Worm (Caenorhabditis elegans) whole organism, young adult: ENCODE data around the gene F37A4.5.

Source experiments
- B0035.1 ChIP-seq: sonication (generic microtip); optimal IDR thresholded peaks from 2 replicates; lab custom pipeline; 2016; ENCODE audit warnings: missing genetic modification characterization, mild to moderate bottlenecking, missing compliant biosample characterization, missing genotype, missing genetic modification reagents
- B0261.1 ChIP-seq: sonication (generic microtip); optimal IDR thresholded peaks from 2 replicates; lab custom pipeline; 2016; ENCODE audit warnings: mild to moderate bottlenecking, missing genetic modification characterization, moderate library complexity, missing compliant biosample characterization
- C06A6.2 ChIP-seq: fragments of 200-800 bp; sonication (Bioruptor generic); conservative IDR thresholded peaks from 2 replicates; pipeline ENCODE4 v1.3.6; 2022; ENCODE audit warnings: missing genetic modification characterization, missing compliant biosample characterization
- C17E4.6 ChIP-seq: fragments of 200-800 bp; sonication (Bioruptor generic); IDR thresholded peaks from 2 replicates; pipeline ENCODE4 v1.3.6; 2022; ENCODE audit warnings: missing genetic modification reagents, missing genetic modification characterization, missing compliant biosample characterization
- D2030.7 ChIP-seq: fragments of 200-800 bp; sonication (Bioruptor generic); IDR thresholded peaks from 2 replicates; pipeline ENCODE4 v1.3.6; 2022; ENCODE audit warnings: missing genetic modification reagents, missing genetic modification characterization, missing compliant biosample characterization
- F10E7.11 ChIP-seq: sonication (generic microtip); optimal IDR thresholded peaks from 2 replicates; lab custom pipeline; 2017; ENCODE audit warnings: mild to moderate bottlenecking, missing genetic modification characterization, moderate library complexity, missing compliant biosample characterization
- F39B2.1 ChIP-seq: fragments of 200-800 bp; sonication (Bioruptor generic); IDR thresholded peaks from 2 replicates; pipeline ENCODE4 v1.3.6; 2022; ENCODE audit warnings: missing genetic modification reagents, missing genetic modification characterization, missing compliant biosample characterization
- F52B5.7 ChIP-seq: sonication (generic microtip); optimal IDR thresholded peaks from 2 replicates; lab custom pipeline; 2016; ENCODE audit warnings: mild to moderate bottlenecking, missing genetic modification characterization, missing compliant biosample characterization
- F57A8.1 ChIP-seq: fragments of 200-800 bp; sonication (Bioruptor generic); optimal IDR thresholded peaks from 2 replicates; lab custom pipeline; 2018; ENCODE audit warnings: mild to moderate bottlenecking, missing genetic modification characterization, moderate library complexity, missing compliant biosample characterization
- T07F8.4 ChIP-seq: sonication (generic microtip); optimal IDR thresholded peaks from 2 replicates; lab custom pipeline; 2016; ENCODE audit warnings: mild to moderate bottlenecking, missing genetic modification characterization, moderate library complexity, missing compliant biosample characterization
- T26A5.8 ChIP-seq: sonication (generic microtip); optimal IDR thresholded peaks from 2 replicates; lab custom pipeline; 2016; ENCODE audit warnings: missing genetic modification characterization, missing compliant biosample characterization
- Y53F4B.3 ChIP-seq: fragments of 200-800 bp; sonication (Bioruptor generic); IDR thresholded peaks from 2 replicates; pipeline ENCODE4 v1.3.6; 2022; ENCODE audit warnings: missing genetic modification reagents, missing genetic modification characterization, missing compliant biosample characterization
- Y67H2A.10 ChIP-seq: fragments of 200-800 bp; sonication (Bioruptor generic); conservative IDR thresholded peaks from 2 replicates; pipeline ENCODE4 v1.3.6; 2022; ENCODE audit warnings: missing genetic modification reagents, missing genetic modification characterization, missing compliant biosample characterization
- athp-1 ChIP-seq: sonication (generic microtip); optimal IDR thresholded peaks from 2 replicates; lab custom pipeline; 2017; ENCODE audit warnings: mild to moderate bottlenecking, missing genetic modification characterization, missing compliant biosample characterization
- cebp-1 ChIP-seq, 2 experiments: fragments of 200-800 bp in 1 of 2; sonication (Bioruptor generic) in 1 of 2; sonication (generic microtip) in 1 of 2; IDR thresholded peaks in 1 of 2; optimal IDR thresholded peaks in 1 of 2; 2 replicates each; pipeline versions ENCODE4 v1.3.6 to Lab custom; 2017 to 2022; ENCODE audit warnings: missing compliant biosample characterization in 2 of 2, missing genetic modification characterization in 2 of 2, mild to moderate bottlenecking in 1 of 2, missing genetic modification reagents in 1 of 2, moderate library complexity in 1 of 2
- ceh-58 ChIP-seq: fragments of 200-800 bp; sonication (Bioruptor generic); IDR thresholded peaks from 2 replicates; pipeline ENCODE4 v1.3.6; 2022; ENCODE audit warnings: missing genetic modification characterization, missing compliant biosample characterization
- ceh-91 ChIP-seq: fragments of 200-800 bp; sonication (Bioruptor generic); IDR thresholded peaks from 2 replicates; pipeline ENCODE4 v1.3.6; 2022; ENCODE audit warnings: missing genetic modification reagents, missing genetic modification characterization, missing compliant biosample characterization
- die-1 ChIP-seq: sonication (generic microtip); optimal IDR thresholded peaks from 2 replicates; lab custom pipeline; 2016; ENCODE audit warnings: missing genotype, mild to moderate bottlenecking, missing genetic modification characterization, missing compliant biosample characterization
- dpff-1 ChIP-seq: sonication (generic microtip); optimal IDR thresholded peaks from 2 replicates; lab custom pipeline; 2017; ENCODE audit warnings: mild to moderate bottlenecking, missing genetic modification characterization, missing compliant biosample characterization
- efl-1 ChIP-seq: fragments of 150-350 bp; optimal IDR thresholded peaks from 2 replicates; lab custom pipeline; 2014; ENCODE audit warnings: missing biosample characterization, missing genetic modification reagents, missing genetic modification characterization
- ekl-4 ChIP-seq: fragments of 200-800 bp; sonication (Bioruptor generic); IDR thresholded peaks from 2 replicates; pipeline ENCODE4 v1.3.6; 2022; ENCODE audit warnings: missing genetic modification reagents, missing genetic modification characterization, missing compliant biosample characterization
- ets-4 ChIP-seq: fragments of 200-800 bp; sonication (Bioruptor generic); optimal IDR thresholded peaks from 2 replicates; lab custom pipeline; 2018; ENCODE audit warnings: mild to moderate bottlenecking, missing genetic modification characterization, missing compliant biosample characterization
- hlh-12 ChIP-seq: sonication (generic microtip); optimal IDR thresholded peaks from 2 replicates; lab custom pipeline; 2016; ENCODE audit warnings: missing genetic modification characterization, missing compliant biosample characterization
- hlh-26 ChIP-seq: fragments of 200-800 bp; sonication (Bioruptor generic); conservative IDR thresholded peaks from 2 replicates; pipeline ENCODE4 v1.3.6; 2022; ENCODE audit warnings: missing genetic modification reagents, missing genetic modification characterization, missing compliant biosample characterization
- hrde-1 ChIP-seq: sonication (generic microtip); optimal IDR thresholded peaks from 2 replicates; lab custom pipeline; 2016; ENCODE audit warnings: missing genetic modification characterization, mild to moderate bottlenecking, missing compliant biosample characterization, moderate library complexity, missing genotype, missing genetic modification reagents, borderline replicate concordance
- hsf-1 ChIP-seq: fragments of 200-800 bp; sonication (Bioruptor generic); IDR thresholded peaks from 2 replicates; pipeline ENCODE4 v1.3.6; 2022; ENCODE audit warnings: missing genetic modification reagents, missing genetic modification characterization, missing compliant biosample characterization
- let-526 ChIP-seq: fragments of 200-800 bp; sonication (Bioruptor generic); IDR thresholded peaks from 2 replicates; pipeline ENCODE4 v1.3.6; 2022; ENCODE audit warnings: missing genetic modification reagents, missing genetic modification characterization, missing compliant biosample characterization
- mel-28 ChIP-seq: sonication (generic microtip); optimal IDR thresholded peaks from 2 replicates; lab custom pipeline; 2016; ENCODE audit warnings: borderline replicate concordance, mild to moderate bottlenecking, missing genetic modification characterization, missing compliant biosample characterization
- nfya-2 ChIP-seq: fragments of 200-800 bp; sonication (Bioruptor generic); IDR thresholded peaks from 2 replicates; pipeline ENCODE4 v1.3.6; 2022; ENCODE audit warnings: missing genetic modification reagents, missing genetic modification characterization, missing compliant biosample characterization
- nhr-179 ChIP-seq: sonication (generic microtip); optimal IDR thresholded peaks from 2 replicates; lab custom pipeline; 2016; ENCODE audit warnings: mild to moderate bottlenecking, missing genetic modification characterization, missing compliant biosample characterization
- pbrm-1 ChIP-seq: fragments of 200-800 bp; sonication (Bioruptor generic); IDR thresholded peaks from 2 replicates; pipeline ENCODE4 v1.3.6; 2022; ENCODE audit warnings: missing genetic modification reagents, missing genetic modification characterization, missing compliant biosample characterization
- rcor-1 ChIP-seq: fragments of 200-800 bp; sonication (Bioruptor generic); IDR thresholded peaks from 2 replicates; pipeline ENCODE4 v1.3.6; 2022; ENCODE audit warnings: missing genetic modification reagents, missing genetic modification characterization, missing compliant biosample characterization
- snpc-1.3 ChIP-seq: sonication (generic microtip); optimal IDR thresholded peaks from 2 replicates; lab custom pipeline; 2017; ENCODE audit warnings: missing genetic modification characterization, mild to moderate bottlenecking, missing compliant biosample characterization, antibody characterized with exemption, moderate library complexity, missing genotype, missing genetic modification reagents; ENCODE audit not compliant: insufficient read depth
- snpc-3.4 ChIP-seq: sonication (generic microtip); optimal IDR thresholded peaks from 2 replicates; lab custom pipeline; 2017; ENCODE audit warnings: missing genetic modification characterization, mild to moderate bottlenecking, missing compliant biosample characterization, antibody characterized with exemption, moderate library complexity, missing genotype, missing genetic modification reagents
- tbp1 ChIP-seq: fragments of 200-800 bp; sonication (Bioruptor generic); optimal IDR thresholded peaks from 2 replicates; lab custom pipeline; 2018; ENCODE audit warnings: mild to moderate bottlenecking, missing genetic modification characterization, missing compliant biosample characterization
- tbx-9 ChIP-seq: sonication (generic microtip); optimal IDR thresholded peaks from 2 replicates; lab custom pipeline; 2016; ENCODE audit warnings: borderline replicate concordance, missing genetic modification characterization, inconsistent platforms, missing compliant biosample characterization
- xnd-1 ChIP-seq: sonication (generic microtip); optimal IDR thresholded peaks from 2 replicates; lab custom pipeline; 2016; ENCODE audit warnings: missing genotype, missing genetic modification reagents, missing genetic modification characterization, missing compliant biosample characterization
- ztf-22 ChIP-seq: fragments of 200-800 bp; sonication (Bioruptor generic); optimal IDR thresholded peaks from 2 replicates; lab custom pipeline; 2018; ENCODE audit warnings: mild to moderate bottlenecking, missing genetic modification characterization, moderate library complexity, missing compliant biosample characterization
- ztf-25 ChIP-seq: fragments of 200-800 bp; sonication (Bioruptor generic); IDR thresholded peaks from 2 replicates; pipeline ENCODE4 v1.3.6; 2022; ENCODE audit warnings: missing genetic modification reagents, missing genetic modification characterization, missing compliant biosample characterization
- ztf-6 ChIP-seq: fragments of 200-800 bp; sonication (Bioruptor generic); IDR thresholded peaks from 2 replicates; pipeline ENCODE4 v1.3.6; 2022; ENCODE audit warnings: missing genetic modification reagents, missing genetic modification characterization, missing compliant biosample characterization

F37A4.5 gene

DNA sequence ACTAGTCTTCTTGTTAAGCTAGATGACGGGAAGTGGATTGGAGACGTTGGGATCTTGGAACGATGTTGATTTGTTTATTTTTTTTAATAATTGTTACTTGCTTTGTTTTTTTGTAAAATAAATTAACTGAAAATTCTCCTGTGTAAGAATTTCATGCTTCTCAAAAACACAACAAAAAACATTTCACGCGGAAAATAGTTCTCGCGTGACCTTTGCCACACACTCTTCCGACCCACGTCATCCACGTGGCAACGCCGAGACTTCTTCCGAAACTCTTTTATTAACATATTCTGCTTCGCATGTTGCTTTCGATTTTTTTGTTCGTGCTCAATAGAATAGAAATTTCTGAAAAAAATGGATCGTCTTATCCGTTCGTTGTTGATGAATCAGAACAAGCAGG, at the start of gene F37A4.5:
Gene F37A4.5, plus strand, starts transcription at position 301 of the 400 bp plus-strand sequence.
- TF ChIP-seq die-1 (tag; lab: Kevin White, UChicago) = no peak
- TF ChIP-seq ztf-6 (GFP tag; lab: Robert Waterston, UW) = no peak
- no peak for TF ChIP-seq F10E7.11 (tag; lab: Kevin White, UChicago)
- no peak for TF ChIP-seq ceh-91
- TF ChIP-seq dpff-1 (tag; lab: Kevin White, UChicago) = no peak
- no peak for TF ChIP-seq tbp1 (GFP tag; lab: Kevin White, UChicago)
- no peak for TF ChIP-seq hlh-26 (GFP tag; lab: Robert Waterston, UW)
- TF ChIP-seq T26A5.8 (tag; lab: Kevin White, UChicago) = no peak
- TF ChIP-seq cebp-1 (GFP tag; IDR thresholded peaks at IDR 0.05; lab: Robert Waterston, UW) = no peak
- no peak for TF ChIP-seq cebp-1 (tag; optimal IDR thresholded peaks at IDR 0.05; lab: Kevin White, UChicago)
- no peak for TF ChIP-seq efl-1
- no peak for TF ChIP-seq hlh-12 (tag; lab: Kevin White, UChicago)
- no peak for TF ChIP-seq ceh-58 (GFP tag; lab: Robert Waterston, UW)

DNA sequence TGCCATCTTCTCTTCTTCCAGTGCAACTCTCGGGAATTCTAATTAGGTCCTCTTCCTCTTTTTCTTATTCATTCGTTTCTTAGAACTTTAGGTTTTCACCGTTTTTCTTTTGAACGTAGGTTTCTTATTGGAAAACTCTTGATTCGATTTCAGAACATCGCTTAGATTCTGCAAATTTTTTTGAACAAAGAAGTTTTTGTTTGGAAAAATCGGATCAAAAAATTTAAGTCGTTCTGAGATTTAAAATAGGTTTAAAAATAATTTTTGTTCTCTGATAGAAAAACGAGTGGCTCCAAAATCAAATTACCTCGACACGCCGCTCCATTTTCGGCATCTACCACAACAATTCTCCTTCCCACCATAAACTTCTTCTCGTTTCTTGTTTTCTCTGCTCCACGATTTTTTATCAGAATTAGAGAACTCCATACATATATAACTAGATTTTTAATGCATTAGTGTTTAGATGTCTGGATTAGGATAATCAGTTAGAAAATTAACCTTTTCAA, 40.9 kb upstream of the F37A4.5 start:
- TF ChIP-seq ztf-22 (GFP tag; lab: Kevin White, UChicago) (no peak), F52B5.7 (tag; lab: Kevin White, UChicago) (no peak), B0035.1 (tag; lab: Kevin White, UChicago) (no peak)

DNA sequence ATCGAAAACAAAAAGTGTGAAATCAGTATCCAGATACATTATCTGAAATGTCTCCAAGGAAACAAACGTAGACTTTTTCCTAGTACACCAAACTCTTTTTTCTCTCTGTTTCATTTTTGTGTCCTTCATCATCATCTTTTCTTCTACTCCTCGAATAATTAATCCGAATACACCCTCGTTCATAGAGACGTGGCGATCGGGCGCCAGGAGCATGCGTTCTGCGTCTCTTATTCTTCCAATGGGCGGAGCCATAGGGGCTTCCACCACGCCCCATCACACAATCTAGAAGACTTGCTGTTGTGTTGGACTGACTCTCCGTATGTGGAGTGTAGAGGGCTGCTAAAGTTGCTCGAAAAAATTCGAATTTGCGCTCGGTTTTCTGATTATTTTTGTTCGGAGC, 36.2 kb upstream of the F37A4.5 start, which contains the start of gene rbf-1:
Gene rbf-1, plus strand, starts transcription at position 301 of the 400 bp plus-strand sequence.
- TF ChIP-seq C06A6.2 (GFP tag; lab: Robert Waterston, UW) = no peak
- TF ChIP-seq snpc-3.4 (tag; lab: Kevin White, UChicago) = no peak
- TF ChIP-seq F10E7.11 (tag; lab: Kevin White, UChicago) = no peak
- TF ChIP-seq tbx-9 (tag; lab: Kevin White, UChicago) = no peak
- no peak for TF ChIP-seq hsf-1
- no peak for TF ChIP-seq hlh-12 (tag; lab: Kevin White, UChicago)
- no peak for TF ChIP-seq ztf-25 (GFP tag; lab: Robert Waterston, UW)
- TF ChIP-seq mel-28 = no peak

DNA sequence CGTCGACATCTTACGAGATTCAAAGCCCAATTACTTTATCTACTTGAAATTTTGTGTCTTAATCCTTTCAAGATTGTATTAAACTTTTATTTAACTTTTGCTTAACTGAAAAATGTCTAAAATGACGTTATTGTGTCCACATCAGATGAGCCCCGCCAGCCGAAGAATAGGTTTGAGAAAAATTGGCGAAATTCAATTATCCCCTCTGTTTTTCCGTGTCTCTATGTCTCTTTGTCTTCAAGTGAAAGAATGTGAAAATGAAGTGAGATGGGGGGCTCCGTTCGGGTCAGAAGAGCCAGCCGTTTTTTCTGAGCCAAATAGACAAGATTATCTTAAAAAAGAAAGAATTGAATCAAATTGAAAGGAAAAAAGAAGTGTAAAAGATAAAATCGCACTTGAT, 34.4 kb upstream of the F37A4.5 start:
- no peak for TF ChIP-seq athp-1
- no peak for TF ChIP-seq rcor-1
- no peak for TF ChIP-seq hrde-1 (tag; lab: Kevin White, UChicago)
- TF ChIP-seq pbrm-1 (GFP tag; lab: Robert Waterston, UW) = no peak
- no peak for TF ChIP-seq Y53F4B.3 (GFP tag; lab: Robert Waterston, UW)
- TF ChIP-seq D2030.7 = no peak
- no peak for TF ChIP-seq ekl-4
- TF ChIP-seq B0261.1 (tag; lab: Kevin White, UChicago) = no peak
- TF ChIP-seq C17E4.6 (GFP tag; lab: Robert Waterston, UW) = no peak

DNA sequence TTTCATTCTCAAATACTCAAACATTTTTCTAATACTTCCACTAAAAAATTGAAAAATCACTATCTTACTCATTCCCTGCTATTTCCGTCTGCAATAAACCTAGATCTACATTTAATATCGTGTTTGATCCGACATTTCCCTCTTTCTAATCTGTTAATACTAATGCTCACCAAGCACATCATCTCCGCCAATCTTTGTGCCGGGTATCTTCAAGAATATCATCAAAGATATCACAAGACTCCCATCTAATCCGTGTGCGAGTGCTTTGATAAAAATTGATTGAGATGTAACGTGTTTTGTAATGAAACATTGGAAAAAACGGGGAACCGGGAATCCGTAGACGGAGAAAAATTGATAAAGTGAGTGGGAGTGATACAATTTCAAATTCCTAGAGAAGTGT, 32.4 kb upstream of the F37A4.5 start:
- TF ChIP-seq Y67H2A.10 (GFP tag; lab: Robert Waterston, UW) = no peak
- no peak for TF ChIP-seq B0261.1 (tag; lab: Kevin White, UChicago)
- TF ChIP-seq F57A8.1 (GFP tag; lab: Kevin White, UChicago) = no peak
- TF ChIP-seq let-526 (GFP tag; lab: Robert Waterston, UW) = no peak
- TF ChIP-seq xnd-1 (tag; lab: Kevin White, UChicago) = no peak
- TF ChIP-seq D2030.7 = no peak
- no peak for TF ChIP-seq ets-4 (GFP tag; lab: Kevin White, UChicago)
- TF ChIP-seq nfya-2 (GFP tag; lab: Robert Waterston, UW) = no peak
- no peak for TF ChIP-seq nhr-179
- no peak for TF ChIP-seq ztf-25 (GFP tag; lab: Robert Waterston, UW)
- TF ChIP-seq T07F8.4 (tag; lab: Kevin White, UChicago) = no peak
- TF ChIP-seq snpc-1.3 (tag; lab: Kevin White, UChicago) = no peak
- no peak for TF ChIP-seq F39B2.1 (GFP tag; lab: Robert Waterston, UW)
